Comparison of ENCODE assay signal across 5 worm cellular contexts in the genomic region with DNA sequence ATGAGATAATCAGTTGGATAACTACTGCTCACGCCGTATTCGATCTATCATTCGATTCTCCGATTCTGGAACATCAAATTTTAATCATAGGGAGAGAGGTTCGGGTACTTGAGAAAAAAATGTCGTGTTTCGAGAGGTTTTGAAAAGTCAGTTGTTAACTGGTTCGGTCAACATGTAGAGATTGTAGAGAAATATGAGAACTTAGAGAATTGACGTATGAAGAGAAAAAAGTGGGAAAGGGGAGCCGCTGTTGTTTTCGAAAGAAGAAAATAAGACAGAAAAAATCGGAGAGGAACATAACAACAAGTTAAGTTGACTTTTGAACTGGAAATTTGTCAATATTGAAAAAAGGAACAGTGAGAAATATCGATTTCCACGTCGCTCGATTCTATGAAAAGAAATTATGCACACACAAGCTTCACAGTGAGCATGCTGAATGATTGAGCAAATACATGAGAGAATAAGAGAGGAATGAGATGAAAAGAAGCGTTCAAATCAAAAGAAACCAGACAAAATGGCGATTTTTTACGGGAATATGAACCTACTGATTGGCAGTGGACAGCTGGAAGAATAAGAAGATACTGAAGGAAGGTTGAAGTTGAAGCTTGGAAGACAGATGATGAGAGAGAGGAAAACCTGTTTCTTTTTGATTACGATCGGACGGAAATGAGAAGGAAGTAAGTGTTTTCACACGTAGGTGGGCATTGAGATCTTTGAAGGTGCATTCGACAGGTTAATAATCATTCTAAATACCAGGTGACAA.
TF ChIP-seq lines count a peak whose summit lies in the region.

TSS of gene T04H1.13 (minus strand) at position 51 of the 763 bp plus-strand sequence.
TSS of gene slfl-5 (minus strand) at position 65 of the 763 bp plus-strand sequence.
TSS of gene rad-50 (plus strand) at position 667 of the 763 bp plus-strand sequence.

TF ChIP-seq in whole organism, L1 larva, 84 proteins besides CTCF, POLR2A, EP300 and RAD21 (continues in another document):
- no peak for TF ChIP-seq lin-13 (GFP tag; optimal IDR thresholded peaks at IDR 0.05; lab: Kevin White, UChicago)
- no peak for TF ChIP-seq pax-3 (tag; optimal IDR thresholded peaks at IDR 0.05; lab: Kevin White, UChicago)
- no peak for TF ChIP-seq lir-3 (tag; optimal IDR thresholded peaks at IDR 0.05; lab: Kevin White, UChicago; ENCODE audit: poor library complexity)
- no peak for TF ChIP-seq snu-23 (GFP tag; optimal IDR thresholded peaks at IDR 0.05; lab: Kevin White, UChicago)
- TF ChIP-seq hlh-4 (tag; optimal IDR thresholded peaks at IDR 0.05; lab: Kevin White, UChicago), result no peak
- TF ChIP-seq blmp-1 (tag; optimal IDR thresholded peaks at IDR 0.05; lab: Kevin White, UChicago), result peak; percentile 38
- TF ChIP-seq mep-1 (tag; optimal IDR thresholded peaks at IDR 0.05; lab: Kevin White, UChicago), result no peak
- TF ChIP-seq nhr-237 (tag; optimal IDR thresholded peaks at IDR 0.05; lab: Kevin White, UChicago), result no peak
- peak; percentile 10 for TF ChIP-seq rnt-1 (tag; optimal IDR thresholded peaks at IDR 0.05; lab: Kevin White, UChicago)
- no peak for TF ChIP-seq nhr-84 (tag; optimal IDR thresholded peaks at IDR 0.05; lab: Kevin White, UChicago)
- no peak for TF ChIP-seq tlp-1 (tag; optimal IDR thresholded peaks at IDR 0.05; lab: Kevin White, UChicago)
- no peak for TF ChIP-seq irx-1 (tag; optimal IDR thresholded peaks at IDR 0.05; lab: Kevin White, UChicago)
- TF ChIP-seq nhr-12 (tag; optimal IDR thresholded peaks at IDR 0.05; lab: Kevin White, UChicago), result no peak
- peak; percentile 36 for TF ChIP-seq nhr-71 (tag; optimal IDR thresholded peaks at IDR 0.05; lab: Kevin White, UChicago)
- no peak for TF ChIP-seq ztf-4 (tag; optimal IDR thresholded peaks at IDR 0.05; lab: Kevin White, UChicago)
- no peak for TF ChIP-seq unc-30 (tag; optimal IDR thresholded peaks at IDR 0.05; lab: Kevin White, UChicago)
- no peak for TF ChIP-seq nhr-19 (GFP tag; conservative IDR thresholded peaks at IDR 0.05; lab: Robert Waterston, UW)

TF ChIP-seq in whole organism, L2 larva, 48 proteins besides CTCF, POLR2A, EP300 and RAD21:
- TF ChIP-seq nhr-12 (tag; optimal IDR thresholded peaks at IDR 0.05; lab: Kevin White, UChicago), result no peak
- peak; percentile 32 for TF ChIP-seq nhr-129 (tag; optimal IDR thresholded peaks at IDR 0.05; lab: Kevin White, UChicago)
- TF ChIP-seq ceh-16 (tag; optimal IDR thresholded peaks at IDR 0.05; lab: Kevin White, UChicago), result no peak
- TF ChIP-seq Y55F3AM.14 (GFP tag; optimal IDR thresholded peaks at IDR 0.05; lab: Kevin White, UChicago), result no peak
- no peak for TF ChIP-seq aly-2 (tag; optimal IDR thresholded peaks at IDR 0.05; lab: Kevin White, UChicago)
- TF ChIP-seq egl-27 (tag; optimal IDR thresholded peaks at IDR 0.05; lab: Kevin White, UChicago), result no peak
- TF ChIP-seq sma-9 (GFP tag; optimal IDR thresholded peaks at IDR 0.05; lab: Kevin White, UChicago), result peak; percentile 17
- TF ChIP-seq sma-9 (tag; optimal IDR thresholded peaks at IDR 0.05; lab: Kevin White, UChicago), result no peak
- no peak for TF ChIP-seq nhr-11 (tag; optimal IDR thresholded peaks at IDR 0.05; lab: Kevin White, UChicago)
- TF ChIP-seq mab-5 (tag; optimal IDR thresholded peaks at IDR 0.05; lab: Kevin White, UChicago), result no peak
- no peak for TF ChIP-seq nhr-77 (tag; optimal IDR thresholded peaks at IDR 0.05; lab: Kevin White, UChicago)
- TF ChIP-seq ztf-4 (tag; optimal IDR thresholded peaks at IDR 0.05; lab: Kevin White, UChicago), result no peak
- no peak for TF ChIP-seq crh-2 (tag; optimal IDR thresholded peaks at IDR 0.05; lab: Kevin White, UChicago)
- peak; percentile 33 for TF ChIP-seq F13H6.1 (tag; optimal IDR thresholded peaks at IDR 0.05; lab: Kevin White, UChicago)

TF ChIP-seq in whole organism, L3 larva, 47 proteins besides CTCF, POLR2A, EP300 and RAD21:
- TF ChIP-seq nhr-23 (tag; optimal IDR thresholded peaks at IDR 0.05; lab: Kevin White, UChicago), result peak; percentile 20
- peak; percentile 9 for TF ChIP-seq snpc-4 (tag; optimal IDR thresholded peaks at IDR 0.05; lab: Kevin White, UChicago)
- TF ChIP-seq ztf-4 (tag; optimal IDR thresholded peaks at IDR 0.05; lab: Kevin White, UChicago), result no peak
- TF ChIP-seq nhr-28 (tag; optimal IDR thresholded peaks at IDR 0.05; lab: Kevin White, UChicago), result no peak
- no peak for TF ChIP-seq ztf-11 (tag; optimal IDR thresholded peaks at IDR 0.05; lab: Kevin White, UChicago)
- TF ChIP-seq nhr-11 (tag; optimal IDR thresholded peaks at IDR 0.05; lab: Kevin White, UChicago), result no peak
- no peak for TF ChIP-seq nhr-77 (tag; optimal IDR thresholded peaks at IDR 0.05; lab: Kevin White, UChicago)
- no peak for TF ChIP-seq aly-2 (tag; optimal IDR thresholded peaks at IDR 0.05; lab: Kevin White, UChicago)
- TF ChIP-seq pha-4 (tag; optimal IDR thresholded peaks at IDR 0.05; lab: Kevin White, UChicago), result peak; percentile 96
- TF ChIP-seq egl-27 (tag; optimal IDR thresholded peaks at IDR 0.05; lab: Kevin White, UChicago), result no peak

TF ChIP-seq in whole organism, L4 larva, 104 proteins besides CTCF, POLR2A, EP300 and RAD21:
- TF ChIP-seq rbr-2 (tag; optimal IDR thresholded peaks at IDR 0.05; lab: Kevin White, UChicago) (no peak), pha-4 (GFP tag; IDR thresholded peaks at IDR 0.05; lab: Robert Waterston, UW) (no peak), pha-4 (tag; optimal IDR thresholded peaks at IDR 0.05; lab: Kevin White, UChicago) (peak; percentile 81), lin-1 (GFP tag; IDR thresholded peaks at IDR 0.05; lab: Robert Waterston, UW) (0 out of 2 replicates have a peak, but pooled peaks have one; percentile 25), daf-16 (GFP tag; optimal IDR thresholded peaks at IDR 0.05; lab: Kevin White, UChicago) (peak in 1 of 2 experiments; percentile 69), daf-16 (tag; optimal IDR thresholded peaks at IDR 0.05; lab: Kevin White, UChicago) (no peak), tra-1 (GFP tag; IDR thresholded peaks at IDR 0.05; lab: Robert Waterston, UW) (0 out of 2 replicates have a peak, but pooled peaks have one; percentile 27), unc-62 (GFP tag; optimal IDR thresholded peaks at IDR 0.05 in 1 of 2; lab: Kevin White, UChicago) (peak in 1 of 2 experiments; percentile 8), unc-62 (tag; optimal IDR thresholded peaks at IDR 0.05; lab: Kevin White, UChicago) (no peak), aha-1 (tag; lab: Kevin White, UChicago) (no peak), dmd-6 (GFP tag; IDR thresholded peaks at IDR 0.05; lab: Robert Waterston, UW) (peak; percentile 70)

TF ChIP-seq in whole organism, young adult, 124 proteins besides CTCF, POLR2A, EP300 and RAD21:
- peak; percentile 31 for TF ChIP-seq ceh-27 (GFP tag; optimal IDR thresholded peaks at IDR 0.05; lab: Kevin White, UChicago)
- TF ChIP-seq Y95B8A.8 (GFP tag; IDR thresholded peaks at IDR 0.05; lab: Robert Waterston, UW), result no peak
- no peak for TF ChIP-seq B0019.2 (GFP tag; conservative IDR thresholded peaks at IDR 0.05; lab: Robert Waterston, UW)
- TF ChIP-seq F57C9.4 (tag; optimal IDR thresholded peaks at IDR 0.05; lab: Kevin White, UChicago), result no peak
- TF ChIP-seq let-607 (tag; optimal IDR thresholded peaks at IDR 0.05; lab: Kevin White, UChicago), result peak; percentile 82 to 92
- TF ChIP-seq nhr-80 (tag; optimal IDR thresholded peaks at IDR 0.05; lab: Kevin White, UChicago), result peak; percentile 76
